Fruit fly (Drosophila melanogaster): ENCODE results near the gene CBP.

Gene CBP

DNA sequence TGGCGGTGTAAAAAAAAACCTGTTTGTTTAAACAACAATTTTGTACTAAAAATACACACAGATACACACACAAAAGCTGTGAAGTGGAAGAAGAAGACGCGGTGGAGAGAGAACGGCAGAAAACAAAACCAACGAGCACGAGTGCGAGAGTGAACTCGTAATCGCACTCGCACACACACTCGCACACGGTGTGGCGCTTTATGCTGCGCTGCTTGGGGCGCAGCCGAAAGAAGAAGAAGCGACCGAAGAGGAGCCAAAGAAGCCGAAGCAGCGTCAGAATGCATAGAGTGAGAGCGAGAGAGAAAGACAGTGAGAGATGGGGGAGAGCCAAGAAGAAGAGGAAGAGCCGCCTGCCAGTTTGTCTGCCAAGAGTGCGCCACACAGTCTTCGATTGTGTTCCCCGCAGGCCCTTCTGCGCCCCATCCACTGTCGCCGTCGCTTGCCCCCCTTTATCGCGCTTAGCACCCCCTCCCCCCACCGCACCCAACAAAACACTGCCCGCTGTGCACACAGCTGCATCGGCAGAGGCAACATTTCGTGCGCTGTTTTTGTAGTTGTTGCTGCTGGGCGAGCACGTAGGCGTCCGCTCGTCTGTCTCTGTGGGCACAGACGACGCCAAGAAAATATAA lies 36.3 kb upstream of the CBP start:
- TF ChIP-seq ovo (GFP tag; optimal IDR thresholded peaks at IDR 0.05): peak; percentile 24
- TF ChIP-seq Clk (GFP tag; optimal IDR thresholded peaks at IDR 0.05): no peak
- peak; percentile 42 for TF ChIP-seq bab1 (GFP tag; optimal IDR thresholded peaks at IDR 0.05)
- no peak for TF ChIP-seq CG11617 (GFP tag; optimal IDR thresholded peaks at IDR 0.05)
- no peak for TF ChIP-seq Mnt (GFP tag; optimal IDR thresholded peaks at IDR 0.05)
- no peak for TF ChIP-seq CG5204 (GFP tag; optimal IDR thresholded peaks at IDR 0.05)
- peak; percentile 28 for TF ChIP-seq cic (GFP tag; optimal IDR thresholded peaks at IDR 0.05)
- TF ChIP-seq CG33017 (tag; optimal IDR thresholded peaks at IDR 0.05): no peak
- no peak for TF ChIP-seq CG7045 (GFP tag; optimal IDR thresholded peaks at IDR 0.05)
- TF ChIP-seq tj (GFP tag; optimal IDR thresholded peaks at IDR 0.05): peak; percentile 70
- no peak for TF ChIP-seq cnc (optimal IDR thresholded peaks at IDR 0.05)
- peak; percentile 16 for TF ChIP-seq kay (GFP tag; ENCODE audit: borderline replicate concordance)
- no peak for TF ChIP-seq Hr96 (GFP tag; optimal IDR thresholded peaks at IDR 0.05)
- TF ChIP-seq CG7101 (tag; optimal IDR thresholded peaks at IDR 0.05): no peak
- no peak for TF ChIP-seq pad (GFP tag; optimal IDR thresholded peaks at IDR 0.05)
- no peak for TF ChIP-seq CG14711 (tag; optimal IDR thresholded peaks at IDR 0.05)
- no peak for TF ChIP-seq toe (GFP tag; optimal IDR thresholded peaks at IDR 0.05)

- TF ChIP-seq Crg-1 (GFP tag; optimal IDR thresholded peaks at IDR 0.05): no peak
- no peak for TF ChIP-seq kay (GFP tag; ENCODE audit: borderline replicate concordance)
- peak; percentile 42 for TF ChIP-seq Hr96 (GFP tag; optimal IDR thresholded peaks at IDR 0.05)
- TF ChIP-seq CG33017 (tag; optimal IDR thresholded peaks at IDR 0.05): peak; percentile 1
- peak; percentile 15 for TF ChIP-seq CG7101 (tag; optimal IDR thresholded peaks at IDR 0.05)
- no peak for TF ChIP-seq CG14711 (tag; optimal IDR thresholded peaks at IDR 0.05)
- peak; percentile 34 for TF ChIP-seq CG5204 (GFP tag; optimal IDR thresholded peaks at IDR 0.05)
- no peak for TF ChIP-seq bab1 (GFP tag; optimal IDR thresholded peaks at IDR 0.05)
- TF ChIP-seq CG7045 (GFP tag; optimal IDR thresholded peaks at IDR 0.05): peak; percentile 20
- TF ChIP-seq Clk (GFP tag; optimal IDR thresholded peaks at IDR 0.05): no peak
- no peak for TF ChIP-seq Mnt (GFP tag; optimal IDR thresholded peaks at IDR 0.05)
- TF ChIP-seq CG1620 (GFP tag; optimal IDR thresholded peaks at IDR 0.05): peak; percentile 48
- TF ChIP-seq pad (GFP tag; optimal IDR thresholded peaks at IDR 0.05): no peak
- no peak for TF ChIP-seq cic (GFP tag; optimal IDR thresholded peaks at IDR 0.05)
- TF ChIP-seq cnc (optimal IDR thresholded peaks at IDR 0.05): peak in 1 of 2 experiments; percentile 52
- no peak for TF ChIP-seq tj (GFP tag; optimal IDR thresholded peaks at IDR 0.05)
- TF ChIP-seq CG11617 (GFP tag; optimal IDR thresholded peaks at IDR 0.05): peak; percentile 50
- TF ChIP-seq toe (GFP tag; optimal IDR thresholded peaks at IDR 0.05): no peak
- no peak for TF ChIP-seq CG12768 (GFP tag; optimal IDR thresholded peaks at IDR 0.05)
- no peak for TF ChIP-seq ovo (GFP tag; optimal IDR thresholded peaks at IDR 0.05)
Measured at dm6 chrX:7301351-7302328, 35.5 kb upstream of the CBP start.

dm6 chrX:7302329-7302728 lies 34.8 kb upstream of the CBP start:
- TF ChIP-seq Mnt (GFP tag; optimal IDR thresholded peaks at IDR 0.05) (no peak), cnc (optimal IDR thresholded peaks at IDR 0.05) (no peak), bab1 (GFP tag; optimal IDR thresholded peaks at IDR 0.05) (no peak)

DNA sequence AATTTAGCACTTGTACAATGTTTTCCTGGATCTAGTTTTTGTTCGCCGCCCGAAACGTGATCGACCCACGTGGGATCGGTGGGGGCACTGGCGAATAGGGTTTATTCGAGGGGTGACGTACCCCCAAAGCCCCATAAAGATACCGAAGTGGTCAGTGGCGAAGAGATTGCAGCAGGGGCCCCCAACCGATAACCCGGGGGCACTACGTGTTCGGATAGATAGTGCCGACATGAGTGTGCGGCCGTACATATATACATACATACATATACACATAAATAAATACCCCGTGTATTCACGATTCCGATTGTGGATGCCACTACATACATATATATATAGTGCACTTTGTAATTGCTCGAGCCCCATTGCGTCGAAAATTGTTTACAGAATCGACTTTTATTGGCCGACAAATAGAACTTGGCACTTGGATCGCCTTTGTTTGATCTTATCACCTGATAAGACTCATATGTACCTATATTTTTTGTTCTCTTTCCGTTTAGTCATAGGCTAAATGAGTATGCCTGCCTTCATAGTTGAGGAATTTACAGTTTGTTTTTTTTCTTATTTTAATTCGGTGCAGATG lies 33.2 kb upstream of the CBP start:
- TF ChIP-seq cic (GFP tag; optimal IDR thresholded peaks at IDR 0.05): peak; percentile 50
- TF ChIP-seq Hr96 (GFP tag; optimal IDR thresholded peaks at IDR 0.05): no peak
- peak; percentile 84 for TF ChIP-seq kay (GFP tag; ENCODE audit: borderline replicate concordance)
- peak; percentile 53 for TF ChIP-seq Mnt (GFP tag; optimal IDR thresholded peaks at IDR 0.05)

- TF ChIP-seq CG33017 (tag; optimal IDR thresholded peaks at IDR 0.05) (no peak), toe (GFP tag; optimal IDR thresholded peaks at IDR 0.05) (no peak), CG12768 (GFP tag; optimal IDR thresholded peaks at IDR 0.05) (no peak), Hr96 (GFP tag; optimal IDR thresholded peaks at IDR 0.05) (no peak), ovo (GFP tag; optimal IDR thresholded peaks at IDR 0.05) (no peak), tj (GFP tag; optimal IDR thresholded peaks at IDR 0.05) (no peak)
Measured at dm6 chrX:7304798-7305447, 32.2 kb upstream of the CBP start.

dm6 chrX:7305753-7306338 lies 31.3 kb upstream of the CBP start:
- no peak for TF ChIP-seq CG11617 (GFP tag; optimal IDR thresholded peaks at IDR 0.05)
- TF ChIP-seq Hr96 (GFP tag; optimal IDR thresholded peaks at IDR 0.05): no peak
- no peak for TF ChIP-seq CG1620 (GFP tag; optimal IDR thresholded peaks at IDR 0.05)
- TF ChIP-seq tj (GFP tag; optimal IDR thresholded peaks at IDR 0.05): peak; percentile 52
- no peak for TF ChIP-seq CG5204 (GFP tag; optimal IDR thresholded peaks at IDR 0.05)
- TF ChIP-seq CG7045 (GFP tag; optimal IDR thresholded peaks at IDR 0.05): no peak
- TF ChIP-seq cic (GFP tag; optimal IDR thresholded peaks at IDR 0.05): peak; percentile 51
- TF ChIP-seq ovo (GFP tag; optimal IDR thresholded peaks at IDR 0.05): no peak
- no peak for TF ChIP-seq pad (GFP tag; optimal IDR thresholded peaks at IDR 0.05)
- no peak for TF ChIP-seq Clk (GFP tag; optimal IDR thresholded peaks at IDR 0.05)
- peak; percentile 29 for TF ChIP-seq Mnt (GFP tag; optimal IDR thresholded peaks at IDR 0.05)
- TF ChIP-seq cnc (optimal IDR thresholded peaks at IDR 0.05): no peak
- no peak for TF ChIP-seq CG12768 (GFP tag; optimal IDR thresholded peaks at IDR 0.05)
- TF ChIP-seq toe (GFP tag; optimal IDR thresholded peaks at IDR 0.05): no peak
- TF ChIP-seq CG7101 (tag; optimal IDR thresholded peaks at IDR 0.05): no peak
- TF ChIP-seq bab1 (GFP tag; optimal IDR thresholded peaks at IDR 0.05): peak; percentile 0
- TF ChIP-seq kay (GFP tag; ENCODE audit: borderline replicate concordance): no peak
- TF ChIP-seq Crg-1 (GFP tag; optimal IDR thresholded peaks at IDR 0.05): no peak
- TF ChIP-seq CG14711 (tag; optimal IDR thresholded peaks at IDR 0.05): peak; percentile 10
